Worm (Caenorhabditis elegans) whole organism, young adult: Measurements from ENCODE around the gene F53H1.3.

Experiments
- aptf-2 ChIP-seq: fragments of 200-800 bp; sonication (Bioruptor generic); conservative IDR thresholded peaks from 2 replicates; pipeline ENCODE4 v1.3.6; 2022; ENCODE audit warnings: missing genetic modification reagents, missing genetic modification characterization, missing compliant biosample characterization
- mcd-1 ChIP-seq: fragments of 200-800 bp; sonication (Bioruptor generic); IDR thresholded peaks from 2 replicates; pipeline ENCODE4 v1.3.6; 2022; ENCODE audit warnings: missing genetic modification reagents, missing genetic modification characterization, missing compliant biosample characterization
- nhr-90 ChIP-seq: sonication (generic microtip); optimal IDR thresholded peaks from 2 replicates; lab custom pipeline; 2016; ENCODE audit warnings: missing genotype, mild to moderate bottlenecking, missing genetic modification characterization, missing compliant biosample characterization
- rec-8 ChIP-seq, 2 experiments: sonication (generic microtip); optimal IDR thresholded peaks; 2 replicates each; lab custom pipeline; 2016; ENCODE audit warnings: mild to moderate bottlenecking in 2 of 2, missing genetic modification characterization in 2 of 2, missing genetic modification reagents in 2 of 2, missing genotype in 2 of 2, missing biosample characterization in 1 of 2, missing compliant biosample characterization in 1 of 2, moderate library complexity in 1 of 2
- snpc-1.3 ChIP-seq: sonication (generic microtip); optimal IDR thresholded peaks from 2 replicates; lab custom pipeline; 2017; ENCODE audit warnings: missing genetic modification characterization, mild to moderate bottlenecking, missing compliant biosample characterization, antibody characterized with exemption, moderate library complexity, missing genotype, missing genetic modification reagents; ENCODE audit not compliant: insufficient read depth

ce11 chrIV:1381596-1382274 lies 52.8 kb downstream of the F53H1.3 start:
- TF ChIP-seq aptf-2, result no peak
- TF ChIP-seq nhr-90 (tag; lab: Kevin White, UChicago), result no peak
- TF ChIP-seq snpc-1.3 (tag; lab: Kevin White, UChicago), result no peak
- TF ChIP-seq mcd-1 (GFP tag; lab: Robert Waterston, UW), result no peak
- no peak for TF ChIP-seq rec-8 (tag; optimal IDR thresholded peaks at IDR 0.05; lab: Kevin White, UChicago)
